Worm (Caenorhabditis elegans): ENCODE results near the gene R10E9.2.

Gene R10E9.2

ce11 chrIII:3916624-3917023 lies 47.5 kb downstream of the R10E9.2 start, which contains the start of gene ccdc-47 (continued):
- TF ChIP-seq dpl-1 (GFP tag; optimal IDR thresholded peaks at IDR 0.05), result peak; percentile 78 to 85 (median 84)
- TF ChIP-seq mep-1 (tag; optimal IDR thresholded peaks at IDR 0.05), result peak; percentile 69
- TF ChIP-seq rnt-1 (tag; optimal IDR thresholded peaks at IDR 0.05), result peak; percentile 81
- peak; percentile 60 to 91 for TF ChIP-seq lin-35 (GFP tag; optimal IDR thresholded peaks at IDR 0.05)
- TF ChIP-seq hlh-17 (GFP tag; optimal IDR thresholded peaks at IDR 0.05; ENCODE audit: borderline replicate concordance), result no peak
- peak in 1 of 2 experiments; percentile 44 for TF ChIP-seq ztf-11 (tag; optimal IDR thresholded peaks at IDR 0.05)
- TF ChIP-seq fkh-8 (tag; optimal IDR thresholded peaks at IDR 0.05), result peak; percentile 34
- peak; percentile 48 for TF ChIP-seq isw-1 (GFP tag; IDR thresholded peaks at IDR 0.05)
- TF ChIP-seq nhr-11 (tag; optimal IDR thresholded peaks at IDR 0.05), result no peak
- peak; percentile 53 for TF ChIP-seq lin-14 (GFP tag; optimal IDR thresholded peaks at IDR 0.05)
- peak; percentile 51 for TF ChIP-seq nhr-20 (tag; optimal IDR thresholded peaks at IDR 0.05)
- no peak for TF ChIP-seq sptf-1 (tag; optimal IDR thresholded peaks at IDR 0.05)
- TF ChIP-seq pag-3 (tag; optimal IDR thresholded peaks at IDR 0.05; ENCODE audit: borderline replicate concordance, insufficient read depth), result no peak
- TF ChIP-seq jun-1 (tag; optimal IDR thresholded peaks at IDR 0.05), result no peak
- TF ChIP-seq lin-15B (tag; optimal IDR thresholded peaks at IDR 0.05), result peak; percentile 45

- TF ChIP-seq lir-3 (tag; optimal IDR thresholded peaks at IDR 0.05; ENCODE audit: poor library complexity) (no peak), unc-130 (tag; optimal IDR thresholded peaks at IDR 0.05) (no peak), dsc-1 (tag; optimal IDR thresholded peaks at IDR 0.05) (peak; percentile 15), lin-35 (GFP tag; optimal IDR thresholded peaks at IDR 0.05) (peak in 1 of 2 experiments; percentile 23), mab-9 (GFP tag; IDR thresholded peaks at IDR 0.05) (no peak), ztf-11 (tag; optimal IDR thresholded peaks at IDR 0.05) (no peak), ceh-63 (GFP tag; optimal IDR thresholded peaks at IDR 0.05) (no peak), blmp-1 (tag; optimal IDR thresholded peaks at IDR 0.05) (peak; percentile 44), skn-1 (tag; optimal IDR thresholded peaks at IDR 0.05) (no peak), mef-2 (tag; optimal IDR thresholded peaks at IDR 0.05) (no peak), egl-27 (tag; optimal IDR thresholded peaks at IDR 0.05) (no peak), isw-1 (GFP tag; IDR thresholded peaks at IDR 0.05) (no peak), unc-30 (tag; optimal IDR thresholded peaks at IDR 0.05) (no peak), nhr-28 (tag; optimal IDR thresholded peaks at IDR 0.05) (no peak), nhr-12 (tag; optimal IDR thresholded peaks at IDR 0.05) (no peak), hlh-17 (GFP tag; optimal IDR thresholded peaks at IDR 0.05; ENCODE audit: borderline replicate concordance) (no peak), zag-1 (tag; optimal IDR thresholded peaks at IDR 0.05) (no peak), nhr-11 (tag; optimal IDR thresholded peaks at IDR 0.05) (no peak), efl-1 (optimal IDR thresholded peaks at IDR 0.05) (peak in 1 of 2 experiments; percentile 16), efl-1 (GFP tag; optimal IDR thresholded peaks at IDR 0.05 in 1 of 2) (no peak), mep-1 (tag; optimal IDR thresholded peaks at IDR 0.05) (peak; percentile 65), pqm-1 (tag; optimal IDR thresholded peaks at IDR 0.05) (no peak), lin-14 (GFP tag; optimal IDR thresholded peaks at IDR 0.05) (peak; percentile 58), unc-62 (GFP tag; optimal IDR thresholded peaks at IDR 0.05) (no peak), rnt-1 (tag; optimal IDR thresholded peaks at IDR 0.05) (peak; percentile 20), C04F5.9 (tag; optimal IDR thresholded peaks at IDR 0.05) (no peak), snu-23 (GFP tag; optimal IDR thresholded peaks at IDR 0.05) (peak; percentile 34), ama-1 (optimal IDR thresholded peaks at IDR 0.05) (no peak), lsy-2 (tag; optimal IDR thresholded peaks at IDR 0.05) (peak; percentile 4 to 19), jun-1 (tag; optimal IDR thresholded peaks at IDR 0.05) (no peak), dpl-1 (GFP tag; optimal IDR thresholded peaks at IDR 0.05) (peak in 1 of 3 experiments; percentile 17)
Measured at ce11 chrIII:3915705-3916104, 48.4 kb downstream of the R10E9.2 start.

DNA sequence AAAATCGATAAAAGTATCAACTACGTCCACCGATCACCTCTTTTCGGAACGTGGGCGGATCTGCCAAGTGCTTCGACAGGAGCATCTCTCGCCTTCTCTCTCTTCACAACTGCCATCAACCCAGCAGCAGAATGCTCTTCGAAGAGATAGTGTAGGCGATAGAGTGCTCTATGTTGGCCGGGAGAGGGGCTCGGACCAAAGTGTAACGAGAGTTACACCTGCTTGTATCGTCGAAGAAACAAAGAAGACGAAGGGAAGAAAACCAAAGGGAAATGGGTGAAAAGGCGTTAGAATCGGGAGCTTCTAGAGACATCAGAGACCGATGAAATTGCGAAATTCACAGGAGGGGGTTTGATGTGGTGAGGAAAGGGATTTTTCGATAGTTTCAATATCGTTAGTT lies 49.3 kb downstream of the R10E9.2 start:
- TF ChIP-seq egl-27 (tag; optimal IDR thresholded peaks at IDR 0.05) (no peak), nhr-19 (GFP tag; conservative IDR thresholded peaks at IDR 0.05) (peak; percentile 18; the same call in 1 of the 2 replicates), hlh-17 (GFP tag; optimal IDR thresholded peaks at IDR 0.05; ENCODE audit: borderline replicate concordance) (no peak), pag-3 (tag; optimal IDR thresholded peaks at IDR 0.05; ENCODE audit: borderline replicate concordance, insufficient read depth) (peak; percentile 64), snpc-4 (tag; optimal IDR thresholded peaks at IDR 0.05) (no peak), lin-14 (GFP tag; optimal IDR thresholded peaks at IDR 0.05) (peak; percentile 47), nhr-71 (tag; optimal IDR thresholded peaks at IDR 0.05) (peak; percentile 37), xbp-1 (tag; optimal IDR thresholded peaks at IDR 0.05) (no peak), fkh-4 (tag; optimal IDR thresholded peaks at IDR 0.05; ENCODE audit: borderline replicate concordance) (no peak), hlh-4 (tag; optimal IDR thresholded peaks at IDR 0.05) (no peak), nhr-20 (tag; optimal IDR thresholded peaks at IDR 0.05) (peak; percentile 31), mef-2 (tag; optimal IDR thresholded peaks at IDR 0.05) (no peak), rnt-1 (tag; optimal IDR thresholded peaks at IDR 0.05) (peak; percentile 60), alr-1 (tag; optimal IDR thresholded peaks at IDR 0.05; ENCODE audit: borderline replicate concordance) (no peak), tbx-2 (tag; optimal IDR thresholded peaks at IDR 0.05) (no peak), F16B12.6 (tag; optimal IDR thresholded peaks at IDR 0.05) (no peak), lsy-2 (tag; optimal IDR thresholded peaks at IDR 0.05) (peak in 1 of 2 experiments; percentile 21)

All from whole organism, L1 larva.